Worm (Caenorhabditis elegans): ENCODE results near the gene nhr-257.

Gene nhr-257

ce11 chrII:3852654-3853053 is at the start of gene nhr-257:
Gene nhr-257 (plus strand): TSS chrII:3852954.
- TF ChIP-seq ama-1 (optimal IDR thresholded peaks at IDR 0.05) = no peak
- no peak for TF ChIP-seq ceh-18 (tag; optimal IDR thresholded peaks at IDR 0.05)
- TF ChIP-seq K02D7.2 (tag; optimal IDR thresholded peaks at IDR 0.05) = no peak
- TF ChIP-seq lin-11 (tag; optimal IDR thresholded peaks at IDR 0.05) = no peak
- no peak for TF ChIP-seq ceh-6 (GFP tag; optimal IDR thresholded peaks at IDR 0.05)
- TF ChIP-seq sox-4 (tag; optimal IDR thresholded peaks at IDR 0.05) = no peak
- no peak for TF ChIP-seq npax-4 (tag; optimal IDR thresholded peaks at IDR 0.05)
- TF ChIP-seq ceh-30 (tag; optimal IDR thresholded peaks at IDR 0.05) = no peak
- no peak for TF ChIP-seq hlh-13 (GFP tag; optimal IDR thresholded peaks at IDR 0.05)
- TF ChIP-seq mec-3 (tag; optimal IDR thresholded peaks at IDR 0.05; ENCODE audit: borderline replicate concordance) = no peak
- no peak for TF ChIP-seq odd-2 (tag; optimal IDR thresholded peaks at IDR 0.05)
- no peak for TF ChIP-seq pha-4 (tag; optimal IDR thresholded peaks at IDR 0.05)
- TF ChIP-seq ceh-2 (tag; optimal IDR thresholded peaks at IDR 0.05) = no peak
- TF ChIP-seq tbx-2 (tag; optimal IDR thresholded peaks at IDR 0.05) = no peak
- TF ChIP-seq sdc-2 (tag; optimal IDR thresholded peaks at IDR 0.05) = no peak
- no peak for TF ChIP-seq gmeb-2 (tag; optimal IDR thresholded peaks at IDR 0.05)
- TF ChIP-seq ceh-45 (GFP tag; IDR thresholded peaks at IDR 0.05) = no peak

DNA sequence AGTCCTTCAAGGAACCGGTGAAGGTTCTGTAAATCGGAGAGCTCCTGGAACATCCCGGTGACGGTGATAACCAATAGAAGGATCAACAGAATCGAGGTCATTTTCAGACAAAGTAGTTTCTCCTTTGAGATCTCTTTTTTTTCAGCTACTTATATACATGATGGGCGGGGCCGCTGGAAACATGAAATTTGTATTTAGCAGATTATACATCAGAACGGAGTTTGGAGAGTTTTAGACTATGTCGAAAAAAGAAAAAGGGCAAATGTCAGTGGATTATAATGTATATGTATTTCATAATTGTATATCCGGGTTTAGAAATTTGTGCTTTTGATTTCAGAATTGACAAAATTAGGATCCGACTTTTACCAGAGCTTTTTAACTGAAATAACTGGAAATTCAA is 49.5 kb upstream of the nhr-257 start, which contains the start of gene ins-32:
Gene ins-32 (minus strand): TSS at position 101 of the 400 bp plus-strand sequence.
- TF ChIP-seq pha-2 (tag; optimal IDR thresholded peaks at IDR 0.05) (no peak), ceh-34 (tag; optimal IDR thresholded peaks at IDR 0.05) (no peak), ceh-18 (tag; optimal IDR thresholded peaks at IDR 0.05) (no peak), C08G9.2 (tag; optimal IDR thresholded peaks at IDR 0.05) (no peak), ceh-48 (tag; optimal IDR thresholded peaks at IDR 0.05) (no peak), ref-2 (tag; optimal IDR thresholded peaks at IDR 0.05) (no peak), hlh-8 (tag; optimal IDR thresholded peaks at IDR 0.05) (no peak), eyg-1 (tag; optimal IDR thresholded peaks at IDR 0.05) (no peak), ceh-2 (tag; optimal IDR thresholded peaks at IDR 0.05) (no peak), ama-1 (optimal IDR thresholded peaks at IDR 0.05) (no peak), pha-4 (tag; optimal IDR thresholded peaks at IDR 0.05) (no peak), mec-3 (tag; optimal IDR thresholded peaks at IDR 0.05; ENCODE audit: borderline replicate concordance) (no peak), hlh-13 (GFP tag; optimal IDR thresholded peaks at IDR 0.05) (no peak), T23F11.4 (GFP tag; optimal IDR thresholded peaks at IDR 0.05) (no peak), sox-2 (GFP tag; IDR thresholded peaks at IDR 0.05) (no peak), npax-4 (tag; optimal IDR thresholded peaks at IDR 0.05) (no peak), che-1 (tag; optimal IDR thresholded peaks at IDR 0.05) (no peak), sdc-2 (tag; optimal IDR thresholded peaks at IDR 0.05) (no peak), ceh-6 (GFP tag; optimal IDR thresholded peaks at IDR 0.05) (no peak)

ce11 chrII:3805518-3805917 is 47.2 kb upstream of the nhr-257 start:
- no peak for TF ChIP-seq hlh-30 (tag; optimal IDR thresholded peaks at IDR 0.05; ENCODE audit: insufficient read depth)
- no peak for TF ChIP-seq tbx-7 (tag; optimal IDR thresholded peaks at IDR 0.05)
- TF ChIP-seq nfya-1 (tag; optimal IDR thresholded peaks at IDR 0.05) = no peak
- TF ChIP-seq C08G9.2 (tag; optimal IDR thresholded peaks at IDR 0.05) = no peak
- TF ChIP-seq npax-4 (tag; optimal IDR thresholded peaks at IDR 0.05) = no peak
- no peak for TF ChIP-seq ceh-18 (tag; optimal IDR thresholded peaks at IDR 0.05)
- no peak for TF ChIP-seq unc-42 (tag; optimal IDR thresholded peaks at IDR 0.05)
- TF ChIP-seq lin-11 (tag; optimal IDR thresholded peaks at IDR 0.05) = no peak
- no peak for TF ChIP-seq ceh-22 (tag; optimal IDR thresholded peaks at IDR 0.05)
- no peak for TF ChIP-seq ceh-9 (tag; optimal IDR thresholded peaks at IDR 0.05)
- no peak for TF ChIP-seq mec-3 (tag; optimal IDR thresholded peaks at IDR 0.05; ENCODE audit: borderline replicate concordance)
- TF ChIP-seq ref-2 (tag; optimal IDR thresholded peaks at IDR 0.05) = no peak
- TF ChIP-seq ets-4 (tag; optimal IDR thresholded peaks at IDR 0.05) = no peak
- no peak for TF ChIP-seq Y22D7AL.16 (tag; optimal IDR thresholded peaks at IDR 0.05)
- no peak for TF ChIP-seq ceh-14 (tag; optimal IDR thresholded peaks at IDR 0.05)
- TF ChIP-seq rnt-1 (tag; optimal IDR thresholded peaks at IDR 0.05) = no peak
- no peak for TF ChIP-seq F13H6.1 (tag; optimal IDR thresholded peaks at IDR 0.05)
- TF ChIP-seq hlh-6 (tag; optimal IDR thresholded peaks at IDR 0.05) = no peak
- TF ChIP-seq pha-2 (tag; optimal IDR thresholded peaks at IDR 0.05) = no peak
- TF ChIP-seq madf-2 (tag; optimal IDR thresholded peaks at IDR 0.05) = no peak
